Fruit fly (Drosophila melanogaster) whole organism, embryonic: Measurements from ENCODE around the gene Gmap.

Experiments
- Abd-B ChIP-seq: fragments of 200-800 bp; sonication (Bioruptor generic); optimal IDR thresholded peaks from 2 replicates; lab custom pipeline; 2018; ENCODE audit warnings: missing biosample characterization, mild to moderate bottlenecking, missing genetic modification characterization, moderate library complexity
- Awh ChIP-seq: fragments of 200-800 bp; sonication (Bioruptor generic); IDR thresholded peaks from 2 replicates; pipeline ENCODE4, ENCODE4 v1.3.6; 2022; ENCODE audit warnings: missing biosample characterization, missing genetic modification characterization
- CG10267 ChIP-seq: fragments of 200-800 bp; sonication (Bioruptor generic); optimal IDR thresholded peaks from 2 replicates; lab custom pipeline; 2018; ENCODE audit warnings: missing biosample characterization, mild to moderate bottlenecking, missing genetic modification characterization, moderate library complexity
- CG10274 ChIP-seq: fragments of 200-800 bp; sonication (Bioruptor generic); optimal IDR thresholded peaks from 3 replicates; lab custom pipeline; 2017; ENCODE audit warnings: missing biosample characterization, mild to moderate bottlenecking, missing genetic modification characterization
- CG13287 ChIP-seq: fragments of 200-800 bp; sonication (Bioruptor generic); IDR thresholded peaks from 2 replicates; pipeline ENCODE4 v1.3.6; 2022; ENCODE audit warnings: missing biosample characterization, missing genetic modification characterization; ENCODE audit not compliant: partially characterized antibody
- CG14860 ChIP-seq: fragments of 200-800 bp; sonication (Bioruptor generic); IDR thresholded peaks from 3 replicates; pipeline ENCODE4 v1.3.6; 2022; ENCODE audit warnings: missing biosample characterization, missing genetic modification characterization; ENCODE audit not compliant: partially characterized antibody
- CG1603 ChIP-seq: fragments of 200-800 bp; sonication (Bioruptor generic); optimal IDR thresholded peaks from 2 replicates; lab custom pipeline; 2019; ENCODE audit warnings: missing biosample characterization, mild to moderate bottlenecking, missing genetic modification characterization, moderate library complexity
- CG1647 ChIP-seq: fragments of 200-800 bp; sonication (Bioruptor generic); optimal IDR thresholded peaks from 3 replicates; lab custom pipeline; 2016; ENCODE audit warnings: missing biosample characterization, missing genetic modification characterization
- CG2120 ChIP-seq: fragments of 200-800 bp; sonication (Bioruptor generic); optimal IDR thresholded peaks from 3 replicates; lab custom pipeline; 2016; ENCODE audit warnings: missing biosample characterization, missing genetic modification characterization
- CG2712 ChIP-seq: fragments of 200-800 bp; optimal IDR thresholded peaks from 3 replicates; lab custom pipeline; 2019; ENCODE audit warnings: missing biosample characterization, mild to moderate bottlenecking, missing genetic modification characterization, moderate library complexity
- CG34422 ChIP-seq: fragments of 200-800 bp; sonication (Bioruptor generic); IDR thresholded peaks from 3 replicates; pipeline ENCODE4 v1.3.6; 2022; ENCODE audit warnings: missing biosample characterization, missing genetic modification characterization
- CG8290 ChIP-seq, 3 experiments: fragments of 200-800 bp; sonication (Bioruptor generic); optimal IDR thresholded peaks; 2 replicates each; lab custom pipeline; 2016 to 2019; ENCODE audit warnings: missing biosample characterization in 3 of 3, missing genetic modification characterization in 3 of 3, mild to moderate bottlenecking in 2 of 3, moderate library complexity in 1 of 3
- CG9797 ChIP-seq: fragments of 200-800 bp; sonication (Bioruptor generic); optimal IDR thresholded peaks from 3 replicates; lab custom pipeline; 2018; ENCODE audit warnings: missing biosample characterization, mild to moderate bottlenecking, missing genetic modification characterization
- CG9932 ChIP-seq: fragments of 200-800 bp; sonication (Bioruptor generic); IDR thresholded peaks from 2 replicates; pipeline ENCODE4 v1.3.6; 2022; ENCODE audit warnings: missing biosample characterization, missing genetic modification characterization
- CkIIα-i1 ChIP-seq: fragments of 200-800 bp; sonication (Bioruptor generic); IDR thresholded peaks from 2 replicates; pipeline ENCODE4 v1.3.6; 2022; ENCODE audit warnings: missing biosample characterization, missing genetic modification characterization
- Dll ChIP-seq: fragments of 200-800 bp; sonication (Bioruptor generic); IDR thresholded peaks from 4 replicates; pipeline ENCODE4 v1.3.6; 2022; ENCODE audit warnings: missing biosample characterization, missing genetic modification characterization; ENCODE audit not compliant: partially characterized antibody
- H15 ChIP-seq: fragments of 200-800 bp; sonication (Bioruptor generic); IDR thresholded peaks from 3 replicates; pipeline ENCODE4 v1.3.6; 2022; ENCODE audit warnings: missing biosample characterization, missing genetic modification characterization
- HmgD ChIP-seq: fragments of 200-800 bp; sonication (Bioruptor generic); optimal IDR thresholded peaks from 3 replicates; lab custom pipeline; 2016; ENCODE audit warnings: missing biosample characterization, missing genetic modification characterization
- Hsf ChIP-seq: fragments of 200-800 bp; sonication (Bioruptor generic); optimal IDR thresholded peaks from 3 replicates; lab custom pipeline; 2016; ENCODE audit warnings: missing biosample characterization, missing genetic modification characterization
- MBD-R2 ChIP-seq: fragments of 200-800 bp; sonication (Bioruptor generic); IDR thresholded peaks from 2 replicates; pipeline ENCODE4 v1.3.6; 2022; ENCODE audit warnings: missing biosample characterization, missing genetic modification characterization
- MTF-1 ChIP-seq: fragments of 200-800 bp; sonication (Bioruptor generic); optimal IDR thresholded peaks from 2 replicates; lab custom pipeline; 2018; ENCODE audit warnings: missing biosample characterization, mild to moderate bottlenecking, missing genetic modification characterization, borderline replicate concordance
- Mad ChIP-seq: fragments of 200-800 bp; sonication (Bioruptor generic); optimal IDR thresholded peaks from 2 replicates; lab custom pipeline; 2016; ENCODE audit warnings: missing biosample characterization, missing genetic modification characterization
- Myb ChIP-seq: fragments of 200-800 bp; sonication (Bioruptor generic); optimal IDR thresholded peaks from 2 replicates; lab custom pipeline; 2016; ENCODE audit warnings: missing biosample characterization, missing genetic modification characterization
- Sin3A ChIP-seq: fragments of >200 bp; optimal IDR thresholded peaks from 2 replicates; lab custom pipeline; 2018
- Sry-β ChIP-seq: fragments of 200-800 bp; sonication (Bioruptor generic); optimal IDR thresholded peaks from 2 replicates; lab custom pipeline; 2018; ENCODE audit warnings: missing biosample characterization, mild to moderate bottlenecking, missing genetic modification characterization, moderate library complexity
- amos ChIP-seq: fragments of 200-800 bp; sonication (Bioruptor generic); IDR thresholded peaks from 2 replicates; pipeline ENCODE4 v1.3.6; 2022; ENCODE audit warnings: missing biosample characterization, missing genetic modification characterization; ENCODE audit not compliant: partially characterized antibody
- ato ChIP-seq: fragments of 200-800 bp; sonication (Bioruptor generic); IDR thresholded peaks from 2 replicates; pipeline ENCODE4 v1.3.6; 2022; ENCODE audit warnings: missing biosample characterization, missing genetic modification characterization; ENCODE audit not compliant: partially characterized antibody
- br ChIP-seq: fragments of >200 bp; optimal IDR thresholded peaks from 2 replicates; lab custom pipeline; 2017
- bsh ChIP-seq, 2 experiments: fragments of 200-800 bp; sonication (Bioruptor generic); optimal IDR thresholded peaks; 2 replicates each; lab custom pipeline; 2017 to 2018; ENCODE audit warnings: mild to moderate bottlenecking in 2 of 2, missing biosample characterization in 2 of 2, missing genetic modification characterization in 2 of 2, moderate library complexity in 1 of 2
- cad ChIP-seq: fragments of >200 bp; optimal IDR thresholded peaks from 2 replicates; lab custom pipeline; 2017; ENCODE audit warnings: missing biosample characterization, missing genetic modification characterization
- chinmo ChIP-seq: fragments of 200-800 bp; sonication (Bioruptor generic); IDR thresholded peaks from 4 replicates; pipeline ENCODE4 v1.3.6; 2022; ENCODE audit warnings: missing biosample characterization, missing genetic modification characterization; ENCODE audit not compliant: partially characterized antibody
- da ChIP-seq: fragments of 200-800 bp; sonication (Bioruptor generic); optimal IDR thresholded peaks from 2 replicates; lab custom pipeline; 2016; ENCODE audit warnings: missing biosample characterization, missing genetic modification characterization
- ewg ChIP-seq: fragments of 200-800 bp; sonication (Bioruptor generic); optimal IDR thresholded peaks from 3 replicates; lab custom pipeline; 2017; ENCODE audit warnings: mild to moderate bottlenecking, missing biosample characterization, missing genetic modification reagents, missing genetic modification characterization
- hb ChIP-seq: fragments of 200-800 bp; sonication (Bioruptor generic); IDR thresholded peaks from 3 replicates; pipeline ENCODE4 v1.3.6; 2022; ENCODE audit warnings: missing biosample characterization, missing genetic modification characterization; ENCODE audit not compliant: partially characterized antibody
- hbn ChIP-seq: fragments of 200-800 bp; sonication (Bioruptor generic); IDR thresholded peaks from 2 replicates; pipeline ENCODE4 v1.3.6; 2022; ENCODE audit warnings: missing biosample characterization, missing genetic modification characterization; ENCODE audit not compliant: partially characterized antibody
- knrl ChIP-seq: fragments of 200-800 bp; sonication (Bioruptor generic); IDR thresholded peaks from 3 replicates; pipeline ENCODE4 v1.3.6; 2022; ENCODE audit warnings: missing biosample characterization, missing genetic modification characterization; ENCODE audit not compliant: partially characterized antibody
- nerfin-2 ChIP-seq: fragments of 200-800 bp; sonication (Bioruptor generic); IDR thresholded peaks from 2 replicates; pipeline ENCODE4 v1.3.6; 2022; ENCODE audit warnings: missing biosample characterization, missing genetic modification characterization; ENCODE audit not compliant: partially characterized antibody
- pzg ChIP-seq: fragments of 200-800 bp; sonication (Bioruptor generic); optimal IDR thresholded peaks from 3 replicates; lab custom pipeline; 2018; ENCODE audit warnings: missing biosample characterization, mild to moderate bottlenecking, missing genetic modification characterization, moderate library complexity
- sna ChIP-seq: fragments of 200-800 bp; sonication (Bioruptor generic); IDR thresholded peaks from 2 replicates; pipeline ENCODE4 v1.3.6; 2022; ENCODE audit warnings: missing biosample characterization, missing genetic modification characterization; ENCODE audit not compliant: partially characterized antibody
- sqz ChIP-seq: fragments of 200-800 bp; sonication (Bioruptor generic); optimal IDR thresholded peaks from 3 replicates; lab custom pipeline; 2018; ENCODE audit warnings: missing biosample characterization, mild to moderate bottlenecking, missing genetic modification characterization
- stwl ChIP-seq: fragments of 200-800 bp; sonication (Bioruptor generic); optimal IDR thresholded peaks from 3 replicates; lab custom pipeline; 2018; ENCODE audit warnings: missing biosample characterization, mild to moderate bottlenecking, missing genetic modification characterization, moderate library complexity
- tgo ChIP-seq: fragments of 200-800 bp; sonication (Bioruptor generic); IDR thresholded peaks from 3 replicates; pipeline ENCODE4 v1.3.6; 2022; ENCODE audit warnings: missing biosample characterization, missing genetic modification characterization
- tna ChIP-seq: fragments of 200-800 bp; sonication (Bioruptor generic); IDR thresholded peaks from 2 replicates; pipeline ENCODE4 v1.3.6; 2022; ENCODE audit warnings: missing biosample characterization, missing genetic modification characterization; ENCODE audit not compliant: partially characterized antibody
- unc-4 ChIP-seq: fragments of 200-800 bp; sonication (Bioruptor generic); IDR thresholded peaks from 2 replicates; pipeline ENCODE4 v1.3.6; 2022; ENCODE audit warnings: missing biosample characterization, missing genetic modification characterization; ENCODE audit not compliant: partially characterized antibody
- vnd ChIP-seq: fragments of 200-800 bp; sonication (Bioruptor generic); IDR thresholded peaks from 3 replicates; pipeline ENCODE4 v1.3.6; 2022; ENCODE audit warnings: missing biosample characterization, missing genetic modification characterization; ENCODE audit not compliant: partially characterized antibody
- z ChIP-seq: fragments of 200-800 bp; sonication (Bioruptor generic); IDR thresholded peaks from 3 replicates; pipeline ENCODE4 v1.3.6; 2022; ENCODE audit warnings: missing biosample characterization, missing genetic modification characterization
- zen2 ChIP-seq: fragments of 200-800 bp; sonication (Bioruptor generic); IDR thresholded peaks from 3 replicates; pipeline ENCODE4 v1.3.6; 2022; ENCODE audit warnings: missing biosample characterization, missing genetic modification characterization; ENCODE audit not compliant: partially characterized antibody

Gmap gene

dm6 chrX:15482236-15482660 lies 4.5 kb upstream of the Gmap start, which contains the start of gene CG6340 (continued):
- TF ChIP-seq knrl (GFP tag; lab: Robert Waterston, UW) (peak; percentile 78), Awh (GFP tag; lab: Robert Waterston, UW) (no peak), CG9932 (no peak), amos (GFP tag; lab: Robert Waterston, UW) (peak; percentile 85), CG2712 (tag; lab: Kevin White, UChicago) (peak; percentile 10), tna (GFP tag; lab: Robert Waterston, UW) (peak; percentile 46; the same call in 1 of the 2 replicates), hb (peak; percentile 59; the same call in 1 of the 3 replicates), vnd (peak; percentile 65), CG10267 (peak; percentile 19), cad (GFP tag; lab: Kevin White, UChicago) (no peak), tgo (GFP tag; lab: Robert Waterston, UW) (no peak), ewg (GFP tag; lab: Kevin White, UChicago) (peak; percentile 54), CG14860 (GFP tag; lab: Robert Waterston, UW) (0 out of 3 replicates have a peak, but pooled peaks have one; percentile 53), MBD-R2 (GFP tag; lab: Robert Waterston, UW) (0 out of 2 replicates have a peak, but pooled peaks have one; percentile 27), CG34422 (GFP tag; lab: Robert Waterston, UW) (0 out of 3 replicates have a peak, but pooled peaks have one; percentile 35), zen2 (peak; percentile 66; the same call in 2 of the 3 replicates), sna (GFP tag; lab: Robert Waterston, UW) (peak; percentile 55), sqz (peak; percentile 82), CG9797 (GFP tag; lab: Kevin White, UChicago) (peak; percentile 60), da (no peak), Mad (GFP tag; lab: Kevin White, UChicago) (no peak), Abd-B (no peak), CG10274 (GFP tag; lab: Kevin White, UChicago) (no peak), stwl (peak; percentile 36), pzg (peak; percentile 68), nerfin-2 (GFP tag; lab: Robert Waterston, UW) (peak; percentile 62), z (no peak), CG2120 (no peak), CG13287 (GFP tag; lab: Robert Waterston, UW) (peak; percentile 77), CkIIα-i1 (GFP tag; lab: Robert Waterston, UW) (no peak), Myb (peak; percentile 97), Hsf (GFP tag; lab: Kevin White, UChicago) (no peak), CG1603 (tag; lab: Kevin White, UChicago) (peak; percentile 40), bsh (GFP tag; optimal IDR thresholded peaks at IDR 0.05; lab: Kevin White, UChicago) (no peak), CG8290 (GFP tag; optimal IDR thresholded peaks at IDR 0.05; lab: Kevin White, UChicago) (no peak), CG8290 (tag; optimal IDR thresholded peaks at IDR 0.05; lab: Kevin White, UChicago) (no peak), unc-4 (GFP tag; lab: Robert Waterston, UW) (peak; percentile 66), ato (GFP tag; lab: Robert Waterston, UW) (0 out of 2 replicates have a peak, but pooled peaks have one; percentile 10), br (lab: Kevin White, UChicago) (no peak), H15 (GFP tag; lab: Robert Waterston, UW) (no peak), MTF-1 (no peak), Sin3A (lab: Kevin White, UChicago) (peak; percentile 10), Dll (GFP tag; lab: Robert Waterston, UW) (peak; percentile 73; the same call in 3 of the 4 replicates), CG1647 (GFP tag; lab: Kevin White, UChicago) (no peak), chinmo (peak; percentile 75; the same call in 1 of the 4 replicates), Sry-β (GFP tag; lab: Kevin White, UChicago) (no peak), HmgD (GFP tag; lab: Kevin White, UChicago) (peak; percentile 13), hbn (GFP tag; lab: Robert Waterston, UW) (peak; percentile 61)
- TF ChIP-seq, all 482 proteins: peak for 75
